Fruit fly (Drosophila melanogaster) whole organism, embryonic: ENCODE results near the gene ara.

Source experiments
- Abd-B ChIP-seq: fragments of 200-800 bp; sonication (Bioruptor generic); optimal IDR thresholded peaks from 2 replicates; lab custom pipeline; 2018; ENCODE audit warnings: missing biosample characterization, mild to moderate bottlenecking, missing genetic modification characterization, moderate library complexity
- Adf1 ChIP-seq: fragments of 200-800 bp; sonication (Bioruptor generic); IDR thresholded peaks from 2 replicates; pipeline ENCODE4 v1.3.6; 2022; ENCODE audit warnings: missing biosample characterization, missing genetic modification characterization
- Atf6 ChIP-seq: fragments of 200-800 bp; sonication (Bioruptor generic); IDR thresholded peaks from 2 replicates; pipeline ENCODE4 v1.3.6; 2022; ENCODE audit warnings: missing biosample characterization, missing genetic modification characterization
- Bgb ChIP-seq: fragments of 200-800 bp; sonication (Bioruptor generic); IDR thresholded peaks from 2 replicates; pipeline ENCODE4 v1.3.6; 2022; ENCODE audit warnings: missing biosample characterization, missing genetic modification characterization; ENCODE audit not compliant: partially characterized antibody
- CG11695 ChIP-seq: fragments of 200-800 bp; sonication (Bioruptor generic); IDR thresholded peaks from 3 replicates; pipeline ENCODE4 v1.3.6; 2022; ENCODE audit warnings: missing biosample characterization, missing genetic modification characterization
- CG13287 ChIP-seq: fragments of 200-800 bp; sonication (Bioruptor generic); IDR thresholded peaks from 2 replicates; pipeline ENCODE4 v1.3.6; 2022; ENCODE audit warnings: missing biosample characterization, missing genetic modification characterization; ENCODE audit not compliant: partially characterized antibody
- CG15479 ChIP-seq: fragments of 200-800 bp; sonication (Bioruptor generic); optimal IDR thresholded peaks from 3 replicates; lab custom pipeline; 2019; ENCODE audit warnings: missing biosample characterization, mild to moderate bottlenecking, missing genetic modification characterization, moderate library complexity
- CG16813 ChIP-seq: fragments of 200-800 bp; sonication (Bioruptor generic); IDR thresholded peaks from 3 replicates; pipeline ENCODE4 v1.3.6; 2022; ENCODE audit warnings: missing biosample characterization, missing genetic modification characterization; ENCODE audit not compliant: partially characterized antibody
- CG17359 ChIP-seq: fragments of 200-800 bp; sonication (Bioruptor generic); optimal IDR thresholded peaks from 3 replicates; lab custom pipeline; 2018; ENCODE audit warnings: missing biosample characterization, mild to moderate bottlenecking, missing genetic modification characterization, moderate library complexity
- CG2120 ChIP-seq: fragments of 200-800 bp; sonication (Bioruptor generic); optimal IDR thresholded peaks from 3 replicates; lab custom pipeline; 2016; ENCODE audit warnings: missing biosample characterization, missing genetic modification characterization
- CG6683 ChIP-seq: fragments of 200-800 bp; sonication (Bioruptor generic); optimal IDR thresholded peaks from 2 replicates; lab custom pipeline; 2017; ENCODE audit warnings: missing biosample characterization, mild to moderate bottlenecking, missing genetic modification characterization, missing genetic modification reagents
- CG8388 ChIP-seq: fragments of 200-800 bp; sonication (Bioruptor generic); optimal IDR thresholded peaks from 2 replicates; lab custom pipeline; 2019; ENCODE audit warnings: missing biosample characterization, mild to moderate bottlenecking, missing genetic modification characterization, moderate library complexity
- CG8478 ChIP-seq: fragments of >200 bp; optimal IDR thresholded peaks from 2 replicates; lab custom pipeline; 2018
- D ChIP-seq, 2 experiments: fragments of 200-800 bp in 1 of 2; fragments of >200 bp in 1 of 2; sonication (Bioruptor generic) in 1 of 2; optimal IDR thresholded peaks; 2 replicates in 1 of 2; 3 replicates in 1 of 2; lab custom pipeline; 2017; ENCODE audit warnings: mild to moderate bottlenecking in 1 of 2, missing biosample characterization in 1 of 2, missing genetic modification characterization in 1 of 2, missing genetic modification reagents in 1 of 2
- D19A ChIP-seq: fragments of 200-800 bp; optimal IDR thresholded peaks from 3 replicates; lab custom pipeline; 2019; ENCODE audit warnings: missing biosample characterization, mild to moderate bottlenecking, missing genetic modification characterization, moderate library complexity
- Drgx ChIP-seq: fragments of 200-800 bp; sonication (Bioruptor generic); IDR thresholded peaks from 2 replicates; pipeline ENCODE4 v1.3.6; 2022; ENCODE audit warnings: missing biosample characterization, missing genetic modification characterization
- Ets65A ChIP-seq: fragments of 200-800 bp; sonication (Bioruptor generic); peaks from one replicate; lab custom pipeline; 2016; ENCODE audit warnings: missing biosample characterization, missing genetic modification characterization
- Ets97D ChIP-seq: fragments of 200-800 bp; sonication (Bioruptor generic); optimal IDR thresholded peaks from 3 replicates; lab custom pipeline; 2016; ENCODE audit warnings: missing biosample characterization, missing genetic modification characterization
- Hr51 ChIP-seq, 2 experiments: fragments of 200-800 bp; sonication (Bioruptor generic); optimal IDR thresholded peaks; 2 replicates in 1 of 2; 3 replicates in 1 of 2; lab custom pipeline; 2016 to 2018; ENCODE audit warnings: missing biosample characterization in 2 of 2, missing genetic modification characterization in 2 of 2, mild to moderate bottlenecking in 1 of 2, moderate library complexity in 1 of 2
- Med ChIP-seq: fragments of 200-800 bp; sonication (Bioruptor generic); peaks from one replicate; lab custom pipeline; 2016; ENCODE audit warnings: missing biosample characterization, missing genetic modification characterization, mild to moderate bottlenecking, inconsistent platforms, moderate library complexity
- Nf-YC ChIP-seq: fragments of 200-800 bp; optimal IDR thresholded peaks from 3 replicates; lab custom pipeline; 2019; ENCODE audit warnings: missing biosample characterization, mild to moderate bottlenecking, missing genetic modification characterization, moderate library complexity
- Poxn ChIP-seq: fragments of 200-800 bp; sonication (Bioruptor generic); IDR thresholded peaks from 2 replicates; pipeline ENCODE4 v1.3.6; 2022; ENCODE audit warnings: missing biosample characterization, missing genetic modification characterization
- Ravus ChIP-seq: fragments of 200-800 bp; sonication (Bioruptor generic); IDR thresholded peaks from 2 replicates; pipeline ENCODE4 v1.3.6; 2022; ENCODE audit warnings: missing biosample characterization, missing genetic modification characterization
- Scr ChIP-seq: fragments of 200-800 bp; sonication (Bioruptor generic); IDR thresholded peaks from 2 replicates; pipeline ENCODE4 v1.3.6; 2022; ENCODE audit warnings: missing biosample characterization, missing genetic modification characterization; ENCODE audit not compliant: partially characterized antibody
- Six4 ChIP-seq: fragments of 200-800 bp; sonication (Bioruptor generic); optimal IDR thresholded peaks from 2 replicates; lab custom pipeline; 2016; ENCODE audit warnings: missing biosample characterization, missing genetic modification characterization
- Tbp ChIP-seq: fragments of >200 bp; optimal IDR thresholded peaks from 2 replicates; lab custom pipeline; 2018; ENCODE audit warnings: missing biosample characterization, missing genetic modification characterization
- Trl ChIP-seq, 3 experiments: fragments of >200 bp in 2 of 3; fragments of 200-800 bp in 1 of 3; sonication (Bioruptor generic) in 1 of 3; optimal IDR thresholded peaks; 2 replicates in 1 of 3; 3 replicates in 2 of 3; lab custom pipeline; 2016 to 2017; ENCODE audit warnings: missing biosample characterization in 1 of 3, missing genetic modification characterization in 1 of 3
- Xrp1 ChIP-seq: fragments of 200-800 bp; sonication (Bioruptor generic); IDR thresholded peaks from 2 replicates; pipeline ENCODE4 v1.3.6; 2022; ENCODE audit warnings: missing biosample characterization, missing genetic modification characterization
- YL-1 ChIP-seq: fragments of 200-800 bp; sonication (Bioruptor generic); optimal IDR thresholded peaks from 3 replicates; lab custom pipeline; 2017; ENCODE audit warnings: missing biosample characterization, mild to moderate bottlenecking, missing genetic modification characterization
- bcd ChIP-seq: fragments of 200-800 bp; sonication (Bioruptor generic); optimal IDR thresholded peaks from 2 replicates; lab custom pipeline; 2017; ENCODE audit warnings: missing biosample characterization, mild to moderate bottlenecking, missing genetic modification characterization
- chm ChIP-seq: fragments of 200-800 bp; sonication (Bioruptor generic); IDR thresholded peaks from 2 replicates; pipeline ENCODE4 v1.3.6; 2022; ENCODE audit warnings: missing biosample characterization, missing genetic modification characterization
- crol ChIP-seq: fragments of 200-800 bp; sonication (Bioruptor generic); IDR thresholded peaks from 2 replicates; pipeline ENCODE4 v1.3.6; 2022; ENCODE audit warnings: missing biosample characterization, missing genetic modification characterization
- esg ChIP-seq: fragments of 200-800 bp; sonication (Bioruptor generic); conservative IDR thresholded peaks from 2 replicates; pipeline ENCODE4 v1.3.6; 2022; ENCODE audit warnings: missing biosample characterization, missing genetic modification characterization
- fu2 ChIP-seq: fragments of 200-800 bp; sonication (Bioruptor generic); optimal IDR thresholded peaks from 2 replicates; lab custom pipeline; 2016; ENCODE audit warnings: missing biosample characterization, missing genetic modification characterization
- grau ChIP-seq: fragments of 200-800 bp; optimal IDR thresholded peaks from 3 replicates; lab custom pipeline; 2019; ENCODE audit warnings: missing biosample characterization, mild to moderate bottlenecking, missing genetic modification characterization, moderate library complexity
- grn ChIP-seq: fragments of 200-800 bp; sonication (Bioruptor generic); optimal IDR thresholded peaks from 3 replicates; lab custom pipeline; 2017; ENCODE audit warnings: missing biosample characterization, missing genetic modification characterization
- her ChIP-seq: fragments of 200-800 bp; sonication (Bioruptor generic); optimal IDR thresholded peaks from 2 replicates; lab custom pipeline; 2016; ENCODE audit warnings: missing biosample characterization, missing genetic modification characterization
- kni ChIP-seq: fragments of 200-800 bp; sonication (Bioruptor generic); optimal IDR thresholded peaks from 3 replicates; lab custom pipeline; 2017; ENCODE audit warnings: mild to moderate bottlenecking, missing biosample characterization, missing genetic modification reagents, missing genetic modification characterization
- nom ChIP-seq: fragments of 200-800 bp; sonication (Bioruptor generic); optimal IDR thresholded peaks from 2 replicates; lab custom pipeline; 2017; ENCODE audit warnings: missing biosample characterization, missing genetic modification characterization, mild to moderate bottlenecking, moderate library complexity, missing genetic modification reagents
- oc ChIP-seq: fragments of 200-800 bp; sonication (Bioruptor generic); optimal IDR thresholded peaks from 2 replicates; lab custom pipeline; 2018; ENCODE audit warnings: missing biosample characterization, mild to moderate bottlenecking, missing genetic modification characterization, moderate library complexity
- row ChIP-seq: fragments of 200-800 bp; sonication (Bioruptor generic); IDR thresholded peaks from 3 replicates; pipeline ENCODE4 v1.3.6; 2022; ENCODE audit warnings: missing biosample characterization, missing genetic modification characterization
- salm ChIP-seq: fragments of 200-800 bp; sonication (Bioruptor generic); optimal IDR thresholded peaks from 2 replicates; lab custom pipeline; 2018; ENCODE audit warnings: missing biosample characterization, mild to moderate bottlenecking, missing genetic modification characterization
- schlank ChIP-seq: fragments of 200-800 bp; sonication (Bioruptor generic); optimal IDR thresholded peaks from 2 replicates; lab custom pipeline; 2018; ENCODE audit warnings: missing biosample characterization, mild to moderate bottlenecking, missing genetic modification characterization
- tgo ChIP-seq: fragments of 200-800 bp; sonication (Bioruptor generic); IDR thresholded peaks from 3 replicates; pipeline ENCODE4 v1.3.6; 2022; ENCODE audit warnings: missing biosample characterization, missing genetic modification characterization
- tin ChIP-seq: fragments of 200-800 bp; sonication (Bioruptor generic); optimal IDR thresholded peaks from 3 replicates; lab custom pipeline; 2016; ENCODE audit warnings: missing biosample characterization, missing genetic modification characterization
- ttk ChIP-seq: fragments of 200-800 bp; sonication (Bioruptor generic); IDR thresholded peaks from 2 replicates; pipeline ENCODE4 v2.1.2; 2022; ENCODE audit warnings: missing biosample characterization, missing genetic modification characterization
- yki ChIP-seq: fragments of >200 bp; optimal IDR thresholded peaks from 3 replicates; lab custom pipeline; 2018
- z ChIP-seq: fragments of 200-800 bp; sonication (Bioruptor generic); IDR thresholded peaks from 3 replicates; pipeline ENCODE4 v1.3.6; 2022; ENCODE audit warnings: missing biosample characterization, missing genetic modification characterization

ara gene

dm6 chr3L:12590709-12591108 lies 10.2 kb downstream of the ara start (continued):
- no peak for TF ChIP-seq Bgb (GFP tag; lab: Robert Waterston, UW)
- TF ChIP-seq Scr (GFP tag; lab: Robert Waterston, UW): no peak
- no peak for TF ChIP-seq Abd-B (GFP tag; lab: Kevin White, UChicago)
- TF ChIP-seq CG17359 (tag; lab: Kevin White, UChicago): no peak
- no peak for TF ChIP-seq CG8478
- TF ChIP-seq z (GFP tag; lab: Robert Waterston, UW): 0 out of 3 replicates have a peak, but pooled peaks have one; percentile 28
- TF ChIP-seq Adf1 (GFP tag; lab: Robert Waterston, UW): no peak
- no peak for TF ChIP-seq D19A (tag; lab: Kevin White, UChicago)
- no peak for TF ChIP-seq schlank (tag; lab: Kevin White, UChicago)
- no peak for TF ChIP-seq her
- peak; percentile 74 for TF ChIP-seq Nf-YC (tag; lab: Kevin White, UChicago)
- TF ChIP-seq CG16813 (GFP tag; lab: Robert Waterston, UW): no peak
- no peak for TF ChIP-seq Ravus (GFP tag; lab: Robert Waterston, UW)
- peak; percentile 94 for TF ChIP-seq crol (GFP tag; lab: Robert Waterston, UW)
- no peak for TF ChIP-seq Med (GFP tag; lab: Kevin White, UChicago)
- TF ChIP-seq CG6683: no peak
- no peak for TF ChIP-seq Tbp
- no peak for TF ChIP-seq Poxn
- peak; percentile 46 for TF ChIP-seq kni (GFP tag; lab: Kevin White, UChicago)
- TF ChIP-seq Xrp1 (GFP tag; lab: Robert Waterston, UW): no peak

dm6 chr3L:12594852-12595251 lies 14.4 kb downstream of the ara start:
- TF ChIP-seq Ets65A (GFP tag; lab: Kevin White, UChicago): peak; percentile 89
- no peak for TF ChIP-seq salm (tag; lab: Kevin White, UChicago)
- TF ChIP-seq, all 482 proteins: peak for 1

DNA sequence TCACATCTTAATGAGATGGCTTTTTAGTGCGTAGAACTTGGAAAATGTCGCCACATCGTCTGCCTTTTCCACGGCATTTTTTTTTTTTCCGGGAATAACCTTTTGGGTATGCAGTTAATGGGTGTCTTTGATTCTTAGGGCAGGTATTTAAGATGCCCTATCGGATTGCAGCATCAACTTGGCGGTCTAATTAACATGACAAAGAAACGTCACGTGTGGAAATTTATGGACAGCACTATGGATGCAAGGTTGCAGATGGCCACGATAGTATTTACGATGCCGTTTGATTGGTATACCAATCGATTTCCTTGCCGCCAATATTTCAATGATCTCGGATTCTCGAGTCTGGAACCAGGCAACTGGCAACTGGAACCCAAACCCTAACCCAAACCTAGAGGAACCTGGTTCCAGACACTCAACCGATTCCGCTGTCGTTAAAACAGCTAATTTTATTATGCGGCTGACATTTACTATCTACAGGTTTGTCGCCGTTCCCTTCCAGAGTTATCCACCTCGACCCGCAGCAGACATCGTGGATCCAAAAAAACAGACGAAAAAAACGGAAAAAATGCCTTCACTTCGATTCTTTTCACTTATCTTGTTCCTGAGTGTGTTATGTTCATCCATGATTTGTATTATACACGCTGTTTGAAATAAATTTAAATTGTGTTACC lies 20.9 kb downstream of the ara start:
- TF ChIP-seq YL-1 (GFP tag; lab: Kevin White, UChicago) (no peak), CG11695 (GFP tag; lab: Robert Waterston, UW) (no peak), Hr51 (GFP tag; optimal IDR thresholded peaks at IDR 0.05; lab: Kevin White, UChicago) (no peak), salm (tag; lab: Kevin White, UChicago) (no peak), tin (no peak), bcd (GFP tag; lab: Kevin White, UChicago) (no peak), CG15479 (GFP tag; lab: Kevin White, UChicago) (no peak), grn (GFP tag; lab: Kevin White, UChicago) (peak; percentile 76), Atf6 (GFP tag; lab: Robert Waterston, UW) (no peak), CG8388 (GFP tag; lab: Kevin White, UChicago) (no peak), nom (GFP tag; lab: Kevin White, UChicago) (no peak), grau (tag; lab: Kevin White, UChicago) (no peak), row (GFP tag; lab: Robert Waterston, UW) (no peak), Drgx (GFP tag; lab: Robert Waterston, UW) (no peak), Trl (optimal IDR thresholded peaks at IDR 0.05; lab: Kevin White, UChicago) (no peak), Trl (GFP tag; optimal IDR thresholded peaks at IDR 0.05; lab: Kevin White, UChicago) (no peak), chm (no peak), tgo (no peak), oc (tag; lab: Kevin White, UChicago) (no peak), fu2 (GFP tag; lab: Kevin White, UChicago) (no peak), Ets97D (GFP tag; lab: Kevin White, UChicago) (no peak), CG2120 (GFP tag; lab: Kevin White, UChicago) (no peak), yki (lab: Kevin White, UChicago) (no peak), esg (GFP tag; lab: Robert Waterston, UW) (no peak), Six4 (no peak), kni (GFP tag; lab: Kevin White, UChicago) (peak; percentile 49), D (optimal IDR thresholded peaks at IDR 0.05; lab: Kevin White, UChicago) (no peak), D (GFP tag; optimal IDR thresholded peaks at IDR 0.05; lab: Kevin White, UChicago) (no peak), CG13287 (GFP tag; lab: Robert Waterston, UW) (no peak), ttk (GFP tag; lab: Robert Waterston, UW) (no peak)
